Fruit fly (Drosophila melanogaster) S2 (cell line): ENCODE data around the gene E5.

Source experiments
- CG8478 ChIP-seq: fragments of >200 bp; optimal IDR thresholded peaks from 2 replicates; lab custom pipeline; 2018
- CTCF ChIP-seq, 2 experiments: fragments of >200 bp; optimal IDR thresholded peaks; 2 replicates each; lab custom pipeline; 2018

- no peak for TF ChIP-seq CTCF (optimal IDR thresholded peaks at IDR 0.05; lab: Kevin White, UChicago)
- TF ChIP-seq CG8478 (lab: Kevin White, UChicago), result no peak
These were observed 40.9 kb upstream of the E5 start for dm6 chr3R:13915646-13916045.
